Worm (Caenorhabditis elegans) whole organism, L1 larva: ENCODE results near the gene rnf-5.

Source experiments
- C34B4.2 ChIP-seq: sonication (generic microtip); optimal IDR thresholded peaks from 2 replicates; lab custom pipeline; 2017; ENCODE audit warnings: mild to moderate bottlenecking, missing genetic modification characterization, missing compliant biosample characterization
- Y116A8C.19 ChIP-seq: sonication (generic microtip); optimal IDR thresholded peaks from 2 replicates; lab custom pipeline; 2016; ENCODE audit warnings: missing compliant biosample characterization, missing genetic modification characterization, borderline replicate concordance
- aha-1 ChIP-seq: fragments of 150-350 bp; optimal IDR thresholded peaks from 2 replicates; lab custom pipeline; 2014; ENCODE audit warnings: missing biosample characterization, missing genetic modification characterization
- alr-1 ChIP-seq: fragments of 200-800 bp; sonication (Bioruptor generic); optimal IDR thresholded peaks from 2 replicates; lab custom pipeline; 2018; ENCODE audit warnings: borderline replicate concordance, mild to moderate bottlenecking, missing genetic modification characterization, missing compliant biosample characterization
- ama-1 ChIP-seq: fragments of 150-350 bp; optimal IDR thresholded peaks from 2 replicates; lab custom pipeline; 2014
- ceh-63 ChIP-seq: fragments of 200-800 bp; sonication (Bioruptor generic); optimal IDR thresholded peaks from 2 replicates; lab custom pipeline; 2018; ENCODE audit warnings: mild to moderate bottlenecking, missing genetic modification characterization, missing compliant biosample characterization
- ceh-8 ChIP-seq: fragments of 200-800 bp; sonication (Bioruptor generic); optimal IDR thresholded peaks from 2 replicates; lab custom pipeline; 2018; ENCODE audit warnings: mild to moderate bottlenecking, missing genetic modification characterization, moderate library complexity, missing compliant biosample characterization
- ceh-82 ChIP-seq, 3 experiments: fragments of 150-350 bp in 1 of 3; sonication (generic microtip) in 2 of 3; optimal IDR thresholded peaks; 2 replicates each; lab custom pipeline; 2014 to 2017; ENCODE audit warnings: missing biosample characterization in 3 of 3, missing genetic modification characterization in 3 of 3
- ceh-88 ChIP-seq: fragments of 200-800 bp; sonication (Bioruptor generic); IDR thresholded peaks from 2 replicates; pipeline ENCODE4 v1.3.6; 2022; ENCODE audit warnings: missing genetic modification characterization, missing compliant biosample characterization
- ceh-90 ChIP-seq: sonication (generic microtip); optimal IDR thresholded peaks from 2 replicates; lab custom pipeline; 2016; ENCODE audit warnings: missing genetic modification characterization, missing compliant biosample characterization
- ces-1 ChIP-seq: fragments of 150-350 bp; optimal IDR thresholded peaks from 2 replicates; lab custom pipeline; 2014; ENCODE audit warnings: missing biosample characterization, missing genetic modification reagents, missing genetic modification characterization
- efl-1 ChIP-seq, 4 experiments: fragments of 150-350 bp; optimal IDR thresholded peaks in 3 of 4; peaks in 1 of 4; 1 replicate in 1 of 4; 2 replicates in 3 of 4; lab custom pipeline; 2014; ENCODE audit warnings: missing biosample characterization in 2 of 4, missing genetic modification characterization in 2 of 4, missing genetic modification reagents in 2 of 4
- efl-3 ChIP-seq: fragments of 200-800 bp; sonication (Bioruptor generic); optimal IDR thresholded peaks from 2 replicates; lab custom pipeline; 2018; ENCODE audit warnings: mild to moderate bottlenecking, missing genetic modification characterization, missing compliant biosample characterization
- elt-2 ChIP-seq: sonication (generic microtip); optimal IDR thresholded peaks from 2 replicates; lab custom pipeline; 2016; ENCODE audit warnings: missing genetic modification characterization, mild to moderate bottlenecking, inconsistent platforms, missing compliant biosample characterization, missing genetic modification reagents
- elt-3 ChIP-seq, 6 experiments: fragments of 150-350 bp in 1 of 6; sonication (generic microtip); optimal IDR thresholded peaks; 2 replicates each; lab custom pipeline; 2017 to 2018; ENCODE audit warnings: missing biosample characterization in 6 of 6, missing genetic modification characterization in 6 of 6, inconsistent platforms in 1 of 6
- fkh-10 ChIP-seq: sonication (generic microtip); optimal IDR thresholded peaks from 2 replicates; lab custom pipeline; 2017; ENCODE audit warnings: missing biosample characterization, missing genetic modification reagents, missing genetic modification characterization
- fkh-4 ChIP-seq: sonication (generic microtip); optimal IDR thresholded peaks from 2 replicates; lab custom pipeline; 2016; ENCODE audit warnings: missing compliant biosample characterization, missing genetic modification characterization, borderline replicate concordance
- fos-1 ChIP-seq: fragments of 150-350 bp; optimal IDR thresholded peaks from 2 replicates; lab custom pipeline; 2014; ENCODE audit warnings: missing biosample characterization, missing genetic modification characterization
- hlh-17 ChIP-seq: fragments of 200-800 bp; sonication (Bioruptor generic); optimal IDR thresholded peaks from 2 replicates; lab custom pipeline; 2018; ENCODE audit warnings: missing genetic modification characterization, mild to moderate bottlenecking, missing compliant biosample characterization, moderate library complexity, borderline replicate concordance
- hpl-2 ChIP-seq: fragments of 150-350 bp; optimal IDR thresholded peaks from 2 replicates; lab custom pipeline; 2014; ENCODE audit warnings: missing biosample characterization, missing genetic modification reagents, missing genetic modification characterization
- jun-1 ChIP-seq: fragments of 150-350 bp; optimal IDR thresholded peaks from 2 replicates; lab custom pipeline; 2014; ENCODE audit warnings: missing biosample characterization, missing genetic modification reagents, missing genetic modification characterization
- lin-15B ChIP-seq: fragments of 150-350 bp; sonication (generic microtip); optimal IDR thresholded peaks from 3 replicates; lab custom pipeline; 2014; ENCODE audit warnings: missing biosample characterization, missing genetic modification characterization
- lin-35 ChIP-seq, 2 experiments: fragments of 150-350 bp; optimal IDR thresholded peaks; 2 replicates each; lab custom pipeline; 2014; ENCODE audit warnings: missing biosample characterization in 2 of 2, missing genetic modification characterization in 2 of 2, missing genetic modification reagents in 2 of 2
- lir-3 ChIP-seq: sonication (generic microtip); optimal IDR thresholded peaks from 2 replicates; lab custom pipeline; 2016; ENCODE audit warnings: mild to moderate bottlenecking, missing genetic modification characterization, moderate library complexity, missing compliant biosample characterization; ENCODE audit not compliant: poor library complexity
- lsy-2 ChIP-seq, 2 experiments: fragments of 150-350 bp; optimal IDR thresholded peaks; 2 replicates each; lab custom pipeline; 2014; ENCODE audit warnings: missing biosample characterization in 2 of 2, missing genetic modification characterization in 2 of 2
- mep-1 ChIP-seq: fragments of 150-350 bp; optimal IDR thresholded peaks from 2 replicates; lab custom pipeline; 2014; ENCODE audit warnings: missing biosample characterization, missing genetic modification characterization
- nhr-11 ChIP-seq: fragments of 150-350 bp; optimal IDR thresholded peaks from 2 replicates; lab custom pipeline; 2014; ENCODE audit warnings: missing biosample characterization, missing genetic modification characterization
- nhr-12 ChIP-seq: sonication (generic microtip); optimal IDR thresholded peaks from 2 replicates; lab custom pipeline; 2017; ENCODE audit warnings: missing biosample characterization, missing genetic modification characterization
- nhr-237 ChIP-seq: fragments of 150-350 bp; optimal IDR thresholded peaks from 2 replicates; lab custom pipeline; 2014; ENCODE audit warnings: missing biosample characterization, missing genetic modification characterization
- nhr-71 ChIP-seq: sonication (generic microtip); optimal IDR thresholded peaks from 2 replicates; lab custom pipeline; 2016; ENCODE audit warnings: mild to moderate bottlenecking, missing genetic modification characterization, moderate library complexity, missing compliant biosample characterization
- nhr-76 ChIP-seq: sonication (generic microtip); optimal IDR thresholded peaks from 2 replicates; lab custom pipeline; 2017; ENCODE audit warnings: missing biosample characterization, missing genetic modification characterization
- nhr-85 ChIP-seq: sonication (generic microtip); peaks from one replicate; lab custom pipeline; 2016; ENCODE audit warnings: missing genetic modification characterization, inconsistent platforms, missing compliant biosample characterization
- pag-3 ChIP-seq: sonication (generic microtip); optimal IDR thresholded peaks from 2 replicates; lab custom pipeline; 2017; ENCODE audit warnings: missing genetic modification characterization, mild to moderate bottlenecking, missing compliant biosample characterization, antibody characterized with exemption, borderline replicate concordance; ENCODE audit not compliant: insufficient read depth
- pax-3 ChIP-seq: fragments of 200-800 bp; sonication (Bioruptor generic); optimal IDR thresholded peaks from 2 replicates; lab custom pipeline; 2018; ENCODE audit warnings: mild to moderate bottlenecking, missing genetic modification characterization, moderate library complexity, missing compliant biosample characterization
- skn-1 ChIP-seq: fragments of 150-350 bp; optimal IDR thresholded peaks from 2 replicates; lab custom pipeline; 2014; ENCODE audit warnings: missing biosample characterization, missing genetic modification characterization
- snpc-4 ChIP-seq: fragments of 150-350 bp; optimal IDR thresholded peaks from 2 replicates; lab custom pipeline; 2014; ENCODE audit warnings: missing biosample characterization, missing genetic modification characterization
- snu-23 ChIP-seq: sonication (generic microtip); optimal IDR thresholded peaks from 2 replicates; lab custom pipeline; 2016; ENCODE audit warnings: missing genetic modification characterization, missing compliant biosample characterization
- tbx-2 ChIP-seq: sonication (generic microtip); optimal IDR thresholded peaks from 2 replicates; lab custom pipeline; 2016; ENCODE audit warnings: missing genetic modification characterization, missing compliant biosample characterization
- unc-30 ChIP-seq: sonication (generic microtip); optimal IDR thresholded peaks from 2 replicates; lab custom pipeline; 2017; ENCODE audit warnings: missing biosample characterization, missing genetic modification characterization
- unc-62 ChIP-seq: fragments of 150-350 bp; optimal IDR thresholded peaks from 2 replicates; lab custom pipeline; 2014; ENCODE audit warnings: missing biosample characterization, missing genetic modification reagents, missing genetic modification characterization
- unc-86 ChIP-seq: sonication (generic microtip); optimal IDR thresholded peaks from 2 replicates; lab custom pipeline; 2016; ENCODE audit warnings: missing genetic modification characterization, missing compliant biosample characterization
- vab-15 ChIP-seq: sonication (generic microtip); optimal IDR thresholded peaks from 2 replicates; lab custom pipeline; 2017; ENCODE audit warnings: missing genotype, mild to moderate bottlenecking, missing genetic modification characterization, missing compliant biosample characterization
- xbp-1 ChIP-seq: sonication (generic microtip); optimal IDR thresholded peaks from 2 replicates; lab custom pipeline; 2016; ENCODE audit warnings: missing genetic modification characterization, missing compliant biosample characterization
- zip-4 ChIP-seq: fragments of 200-800 bp; sonication (Bioruptor generic); optimal IDR thresholded peaks from 2 replicates; lab custom pipeline; 2018; ENCODE audit warnings: mild to moderate bottlenecking, missing genetic modification characterization, moderate library complexity, missing compliant biosample characterization
- ztf-11 ChIP-seq, 2 experiments: sonication (generic microtip); optimal IDR thresholded peaks; 2 replicates each; lab custom pipeline; 2016 to 2017; ENCODE audit warnings: missing genetic modification characterization in 2 of 2, missing biosample characterization in 1 of 2, missing compliant biosample characterization in 1 of 2
- ztf-4 ChIP-seq: fragments of 150-350 bp; optimal IDR thresholded peaks from 2 replicates; lab custom pipeline; 2014; ENCODE audit warnings: missing biosample characterization, missing genetic modification characterization

Gene rnf-5

DNA sequence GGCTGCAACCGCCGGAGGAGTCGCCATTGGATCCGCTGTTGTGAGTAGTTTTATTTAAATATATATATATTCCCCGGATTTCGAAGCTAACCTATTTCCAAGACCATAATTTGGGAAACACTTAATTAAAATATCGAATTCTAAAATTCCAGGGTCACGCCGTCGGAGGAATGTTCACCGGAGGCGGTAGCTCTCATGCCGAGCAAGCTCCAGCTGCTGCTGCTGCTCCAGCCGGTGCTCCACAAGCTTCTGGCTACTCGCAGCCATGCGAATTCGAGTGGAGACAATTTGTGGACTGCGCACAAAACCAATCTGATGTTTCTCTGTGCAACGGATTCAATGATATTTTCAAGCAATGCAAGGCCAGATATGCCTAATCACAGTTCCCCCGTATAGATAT, 14.3 kb downstream of the rnf-5 start:
- TF ChIP-seq efl-3 (GFP tag; lab: Kevin White, UChicago), result no peak
- no peak for TF ChIP-seq fkh-4 (tag; lab: Kevin White, UChicago)
- no peak for TF ChIP-seq pag-3 (tag; lab: Kevin White, UChicago)
- TF ChIP-seq jun-1 (tag; lab: Kevin White, UChicago), result no peak
- no peak for TF ChIP-seq alr-1 (tag; lab: Kevin White, UChicago)
- TF ChIP-seq ceh-90 (tag; lab: Kevin White, UChicago), result no peak

DNA sequence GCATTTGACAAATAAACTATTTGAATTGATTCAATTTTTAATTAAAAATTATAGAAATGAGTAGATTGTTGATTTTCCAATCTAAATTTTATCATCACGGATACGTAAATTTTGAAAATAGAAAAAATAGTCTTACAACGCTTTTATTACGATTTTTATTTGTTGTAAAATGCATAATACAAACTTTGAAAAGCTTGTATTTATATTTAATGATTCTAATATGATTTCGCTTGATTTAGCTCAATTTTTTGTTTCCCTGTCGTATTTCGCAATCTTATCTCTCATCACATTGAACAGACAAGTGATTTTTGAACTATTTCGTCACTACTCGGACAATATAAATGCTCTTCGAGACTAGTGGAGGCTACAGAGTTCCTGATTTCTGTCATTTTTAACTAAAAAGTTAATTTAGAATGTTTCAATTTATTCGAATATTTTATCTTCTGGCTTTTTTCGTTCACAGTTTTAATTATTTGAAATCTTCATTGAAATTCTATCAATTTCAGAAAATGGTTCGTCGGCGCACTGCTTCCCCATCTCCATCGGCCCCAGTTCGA, 15.0 kb downstream of the rnf-5 start, which contains the start of the genes wht-3 and har-1:
Gene wht-3 (minus strand): TSS at position 51 of the 557 bp plus-strand sequence.
Gene har-1 (plus strand): TSS at position 507 of the 557 bp plus-strand sequence.
- TF ChIP-seq unc-30 (tag; lab: Kevin White, UChicago), result no peak
- TF ChIP-seq ceh-88 (GFP tag; lab: Robert Waterston, UW), result peak; percentile 28; the same call in 1 of the 2 replicates
- TF ChIP-seq ces-1 (GFP tag; lab: Kevin White, UChicago), result no peak
- no peak for TF ChIP-seq ceh-82 (tag; optimal IDR thresholded peaks at IDR 0.05; lab: Kevin White, UChicago)
- TF ChIP-seq skn-1 (tag; lab: Kevin White, UChicago), result peak; percentile 57
- peak; percentile 26 for TF ChIP-seq zip-4 (GFP tag; lab: Kevin White, UChicago)
- peak in 1 of 2 experiments; percentile 3 for TF ChIP-seq efl-1 (optimal IDR thresholded peaks at IDR 0.05; lab: Kevin White, UChicago)
- no peak for TF ChIP-seq efl-1 (GFP tag; optimal IDR thresholded peaks at IDR 0.05 in 1 of 2; lab: Kevin White, UChicago)
- TF ChIP-seq nhr-71 (tag; lab: Kevin White, UChicago), result peak; percentile 18
- peak; percentile 39 for TF ChIP-seq mep-1
- TF ChIP-seq ceh-8 (GFP tag; lab: Kevin White, UChicago), result no peak
- peak; percentile 37 for TF ChIP-seq nhr-85 (tag; lab: Kevin White, UChicago)

DNA sequence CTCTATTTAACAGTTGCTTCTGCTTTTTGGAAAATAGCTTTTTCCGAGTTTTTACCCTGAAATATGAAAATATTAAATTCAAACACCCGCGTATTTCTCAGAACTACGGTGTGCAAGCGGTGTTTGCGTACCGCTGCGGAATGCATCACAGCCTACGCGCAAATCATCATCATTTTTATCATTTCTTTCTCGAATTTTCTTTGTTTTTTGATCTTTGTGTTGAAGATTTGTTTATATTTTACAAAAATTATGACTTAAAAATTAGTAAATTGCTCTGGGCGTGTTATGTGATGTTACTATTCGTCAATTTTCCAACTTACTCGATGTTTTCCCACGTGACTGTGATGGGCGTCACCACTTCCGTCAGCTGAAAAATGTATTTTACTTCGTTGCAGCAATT, 15.7 kb downstream of the rnf-5 start:
- TF ChIP-seq nhr-237, result peak; percentile 54
- peak; percentile 92 for TF ChIP-seq mep-1
- TF ChIP-seq ceh-63 (GFP tag; lab: Kevin White, UChicago), result no peak
- no peak for TF ChIP-seq aha-1 (tag; lab: Kevin White, UChicago)
- peak; percentile 51 for TF ChIP-seq nhr-85 (tag; lab: Kevin White, UChicago)
- TF ChIP-seq xbp-1 (tag; lab: Kevin White, UChicago), result peak; percentile 82
- TF ChIP-seq hpl-2 (GFP tag; lab: Kevin White, UChicago), result no peak
- peak; percentile 45 for TF ChIP-seq fos-1
- TF ChIP-seq ceh-90 (tag; lab: Kevin White, UChicago), result no peak
- TF ChIP-seq elt-2, result peak; percentile 28
- peak; percentile 22 for TF ChIP-seq fkh-10 (GFP tag; lab: Kevin White, UChicago)
- TF ChIP-seq lin-35 (GFP tag; optimal IDR thresholded peaks at IDR 0.05; lab: Kevin White, UChicago), result peak; percentile 99
- peak; percentile 29 for TF ChIP-seq snpc-4 (tag; lab: Kevin White, UChicago)
- peak; percentile 42 for TF ChIP-seq lin-15B (tag; lab: Kevin White, UChicago)
- TF ChIP-seq hlh-17 (GFP tag; lab: Kevin White, UChicago), result no peak
- TF ChIP-seq tbx-2, result peak; percentile 69
- no peak for TF ChIP-seq unc-30 (tag; lab: Kevin White, UChicago)
- TF ChIP-seq unc-86, result peak; percentile 50
- no peak for TF ChIP-seq nhr-11 (tag; lab: Kevin White, UChicago)
- TF ChIP-seq elt-3 (tag; optimal IDR thresholded peaks at IDR 0.05; lab: Kevin White, UChicago), result peak in 3 of 6 experiments; percentile 4 to 70 (median 39)
- no peak for TF ChIP-seq C34B4.2 (tag; lab: Kevin White, UChicago)
- no peak for TF ChIP-seq lir-3 (tag; lab: Kevin White, UChicago)
- peak; percentile 91 for TF ChIP-seq snu-23 (GFP tag; lab: Kevin White, UChicago)
- TF ChIP-seq pax-3 (tag; lab: Kevin White, UChicago), result peak; percentile 50
- TF ChIP-seq skn-1 (tag; lab: Kevin White, UChicago), result peak; percentile 70
- no peak for TF ChIP-seq unc-62
- peak; percentile 98 to 99 for TF ChIP-seq lsy-2 (tag; optimal IDR thresholded peaks at IDR 0.05; lab: Kevin White, UChicago)
- TF ChIP-seq Y116A8C.19 (tag; lab: Kevin White, UChicago), result no peak
- TF ChIP-seq nhr-76, result no peak
- TF ChIP-seq ztf-11 (tag; optimal IDR thresholded peaks at IDR 0.05; lab: Kevin White, UChicago), result no peak
- TF ChIP-seq efl-3 (GFP tag; lab: Kevin White, UChicago), result no peak
- peak; percentile 4 for TF ChIP-seq ztf-4 (tag; lab: Kevin White, UChicago)
- TF ChIP-seq nhr-12, result no peak
- TF ChIP-seq vab-15 (tag; lab: Kevin White, UChicago), result no peak
- TF ChIP-seq ama-1 (lab: Kevin White, UChicago), result peak; percentile 24
- no peak for TF ChIP-seq ces-1 (GFP tag; lab: Kevin White, UChicago)
